Fruit fly (Drosophila melanogaster) whole organism, embryonic: ENCODE measurements around the gene SC35.

Experiments
- Ada2b ChIP-seq: fragments of 200-800 bp; sonication (Bioruptor generic); IDR thresholded peaks from 2 replicates; pipeline ENCODE4 v1.3.6; 2022; ENCODE audit warnings: missing biosample characterization, missing genetic modification characterization
- CG15073 ChIP-seq: fragments of 200-800 bp; sonication (Bioruptor generic); optimal IDR thresholded peaks from 2 replicates; lab custom pipeline; 2016; ENCODE audit warnings: missing biosample characterization, missing genetic modification characterization
- CG1603 ChIP-seq: fragments of 200-800 bp; sonication (Bioruptor generic); optimal IDR thresholded peaks from 2 replicates; lab custom pipeline; 2019; ENCODE audit warnings: missing biosample characterization, mild to moderate bottlenecking, missing genetic modification characterization, moderate library complexity
- CG18011 ChIP-seq: fragments of 200-800 bp; sonication (Bioruptor generic); optimal IDR thresholded peaks from 2 replicates; lab custom pipeline; 2017; ENCODE audit warnings: missing biosample characterization, missing genetic modification characterization, mild to moderate bottlenecking, moderate library complexity, missing genotype
- CG2875 ChIP-seq: fragments of 200-800 bp; sonication (Bioruptor generic); optimal IDR thresholded peaks from 2 replicates; lab custom pipeline; 2017; ENCODE audit warnings: missing biosample characterization, mild to moderate bottlenecking, missing genetic modification characterization, missing genetic modification reagents
- CG30020 ChIP-seq: fragments of 200-800 bp; optimal IDR thresholded peaks from 2 replicates; lab custom pipeline; 2019; ENCODE audit warnings: missing biosample characterization, mild to moderate bottlenecking, missing genetic modification characterization, moderate library complexity
- CG31224 ChIP-seq: fragments of 200-800 bp; sonication (Bioruptor generic); IDR thresholded peaks from 2 replicates; pipeline ENCODE4 v1.3.6; 2022; ENCODE audit warnings: missing biosample characterization, missing genetic modification characterization
- CG34376 ChIP-seq: fragments of 200-800 bp; sonication (Bioruptor generic); optimal IDR thresholded peaks from 2 replicates; lab custom pipeline; 2018; ENCODE audit warnings: missing biosample characterization, mild to moderate bottlenecking, missing genetic modification characterization
- CG4617 ChIP-seq: fragments of 200-800 bp; sonication (Bioruptor generic); optimal IDR thresholded peaks from 3 replicates; lab custom pipeline; 2016; ENCODE audit warnings: missing biosample characterization, missing genetic modification characterization, borderline replicate concordance
- CG4854 ChIP-seq: fragments of 200-800 bp; sonication (Bioruptor generic); optimal IDR thresholded peaks from 2 replicates; lab custom pipeline; 2016; ENCODE audit warnings: missing biosample characterization, missing genetic modification characterization, inconsistent platforms
- CG7372 ChIP-seq: fragments of 200-800 bp; sonication (Bioruptor generic); IDR thresholded peaks from 2 replicates; pipeline ENCODE4 v1.3.6; 2022; ENCODE audit warnings: missing biosample characterization, missing genetic modification characterization
- CG7928 ChIP-seq: fragments of 200-800 bp; sonication (Bioruptor generic); optimal IDR thresholded peaks from 2 replicates; lab custom pipeline; 2017; ENCODE audit warnings: missing biosample characterization, mild to moderate bottlenecking, missing genetic modification characterization
- CG8359 ChIP-seq: fragments of 200-800 bp; sonication (Bioruptor generic); optimal IDR thresholded peaks from 2 replicates; lab custom pipeline; 2017; ENCODE audit warnings: missing biosample characterization, mild to moderate bottlenecking, missing genetic modification characterization, borderline replicate concordance
- Dbx ChIP-seq: fragments of 200-800 bp; sonication (Bioruptor generic); IDR thresholded peaks from 3 replicates; pipeline ENCODE4 v1.3.6; 2022; ENCODE audit warnings: missing biosample characterization, missing genetic modification characterization
- E2f1 ChIP-seq: fragments of 200-800 bp; sonication (Bioruptor generic); IDR thresholded peaks from 2 replicates; pipeline ENCODE4 v1.3.6; 2022; ENCODE audit warnings: missing biosample characterization, missing genetic modification characterization
- H15 ChIP-seq: fragments of 200-800 bp; sonication (Bioruptor generic); IDR thresholded peaks from 3 replicates; pipeline ENCODE4 v1.3.6; 2022; ENCODE audit warnings: missing biosample characterization, missing genetic modification characterization
- H2.0 ChIP-seq: fragments of 200-800 bp; sonication (Bioruptor generic); IDR thresholded peaks from 2 replicates; pipeline ENCODE4 v1.3.6; 2022; ENCODE audit warnings: missing biosample characterization, missing genetic modification characterization
- HLH3B ChIP-seq: fragments of 200-800 bp; sonication (Bioruptor generic); IDR thresholded peaks from 2 replicates; pipeline ENCODE4 v1.3.6; 2022; ENCODE audit warnings: missing biosample characterization, missing genetic modification characterization
- HLHmδ ChIP-seq: fragments of 200-800 bp; sonication (Bioruptor generic); optimal IDR thresholded peaks from 2 replicates; lab custom pipeline; 2018; ENCODE audit warnings: missing biosample characterization, mild to moderate bottlenecking, missing genetic modification characterization, moderate library complexity
- Hand ChIP-seq: fragments of 200-800 bp; sonication (Bioruptor generic); optimal IDR thresholded peaks from 2 replicates; lab custom pipeline; 2017; ENCODE audit warnings: mild to moderate bottlenecking, missing biosample characterization, missing genetic modification reagents, missing genetic modification characterization
- HmgD ChIP-seq: fragments of 200-800 bp; sonication (Bioruptor generic); optimal IDR thresholded peaks from 3 replicates; lab custom pipeline; 2016; ENCODE audit warnings: missing biosample characterization, missing genetic modification characterization
- HmgZ ChIP-seq: fragments of 200-800 bp; sonication (Bioruptor generic); optimal IDR thresholded peaks from 2 replicates; lab custom pipeline; 2018; ENCODE audit warnings: missing biosample characterization, mild to moderate bottlenecking, missing genetic modification characterization
- Hr51 ChIP-seq, 2 experiments: fragments of 200-800 bp; sonication (Bioruptor generic); optimal IDR thresholded peaks; 2 replicates in 1 of 2; 3 replicates in 1 of 2; lab custom pipeline; 2016 to 2018; ENCODE audit warnings: missing biosample characterization in 2 of 2, missing genetic modification characterization in 2 of 2, mild to moderate bottlenecking in 1 of 2, moderate library complexity in 1 of 2
- Hr78 ChIP-seq, 2 experiments: fragments of 200-800 bp in 1 of 2; fragments of >200 bp in 1 of 2; sonication (Bioruptor generic) in 1 of 2; optimal IDR thresholded peaks; 2 replicates each; lab custom pipeline; 2017 to 2019; ENCODE audit warnings: missing biosample characterization in 2 of 2, missing genetic modification characterization in 2 of 2, mild to moderate bottlenecking in 1 of 2, moderate library complexity in 1 of 2
- Lhr ChIP-seq: fragments of 200-800 bp; sonication (Bioruptor generic); optimal IDR thresholded peaks from 3 replicates; lab custom pipeline; 2017; ENCODE audit warnings: mild to moderate bottlenecking, missing biosample characterization, missing genetic modification reagents, missing genetic modification characterization
- Lim3 ChIP-seq: fragments of 200-800 bp; sonication (Bioruptor generic); IDR thresholded peaks from 2 replicates; pipeline ENCODE4 v1.3.6; 2022; ENCODE audit warnings: missing biosample characterization, missing genetic modification characterization
- Mes4 ChIP-seq: fragments of 200-800 bp; sonication (Bioruptor generic); optimal IDR thresholded peaks from 2 replicates; lab custom pipeline; 2016; ENCODE audit warnings: missing biosample characterization, missing genetic modification characterization
- Mrtf ChIP-seq: fragments of 200-800 bp; sonication (Bioruptor generic); IDR thresholded peaks from 3 replicates; pipeline ENCODE4 v1.3.6; 2022; ENCODE audit warnings: missing biosample characterization, missing genetic modification characterization
- Oli ChIP-seq: fragments of 200-800 bp; sonication (Bioruptor generic); optimal IDR thresholded peaks from 2 replicates; lab custom pipeline; 2018; ENCODE audit warnings: missing biosample characterization, mild to moderate bottlenecking, missing genetic modification characterization, moderate library complexity
- ato ChIP-seq: fragments of 200-800 bp; sonication (Bioruptor generic); IDR thresholded peaks from 2 replicates; pipeline ENCODE4 v1.3.6; 2022; ENCODE audit warnings: missing biosample characterization, missing genetic modification characterization; ENCODE audit not compliant: partially characterized antibody
- cg ChIP-seq: fragments of 200-800 bp; sonication (Bioruptor generic); optimal IDR thresholded peaks from 3 replicates; lab custom pipeline; 2019; ENCODE audit warnings: missing biosample characterization, mild to moderate bottlenecking, missing genetic modification characterization, moderate library complexity
- dati ChIP-seq: fragments of 200-800 bp; sonication (Bioruptor generic); IDR thresholded peaks from 2 replicates; pipeline ENCODE4 v1.3.6; 2022; ENCODE audit warnings: missing biosample characterization, missing genetic modification characterization
- emc ChIP-seq: fragments of 200-800 bp; sonication (Bioruptor generic); optimal IDR thresholded peaks from 2 replicates; lab custom pipeline; 2016; ENCODE audit warnings: missing biosample characterization, missing genetic modification characterization
- exex ChIP-seq: fragments of 200-800 bp; sonication (Bioruptor generic); optimal IDR thresholded peaks from 4 replicates; lab custom pipeline; 2018; ENCODE audit warnings: missing biosample characterization, mild to moderate bottlenecking, missing genetic modification characterization, moderate library complexity
- gro ChIP-seq: fragments of 200-800 bp; sonication (Bioruptor generic); optimal IDR thresholded peaks from 2 replicates; lab custom pipeline; 2016; ENCODE audit warnings: missing biosample characterization, missing genetic modification characterization
- gsb ChIP-seq: fragments of 200-800 bp; sonication (Bioruptor generic); IDR thresholded peaks from 2 replicates; pipeline ENCODE4 v1.3.6; 2022; ENCODE audit warnings: missing biosample characterization, missing genetic modification characterization
- lab ChIP-seq: fragments of 200-800 bp; sonication (Bioruptor generic); optimal IDR thresholded peaks from 3 replicates; lab custom pipeline; 2017; ENCODE audit warnings: missing biosample characterization, missing genetic modification characterization, mild to moderate bottlenecking, moderate library complexity, missing genetic modification reagents
- maf-S ChIP-seq: fragments of 200-800 bp; sonication (Bioruptor generic); optimal IDR thresholded peaks from 2 replicates; lab custom pipeline; 2016; ENCODE audit warnings: missing biosample characterization, missing genetic modification characterization
- odd ChIP-seq: fragments of 200-800 bp; sonication (Bioruptor generic); optimal IDR thresholded peaks from 2 replicates; lab custom pipeline; 2017; ENCODE audit warnings: missing biosample characterization, mild to moderate bottlenecking, missing genetic modification characterization
- p53 ChIP-seq: fragments of 200-800 bp; sonication (Bioruptor generic); optimal IDR thresholded peaks from 2 replicates; lab custom pipeline; 2016; ENCODE audit warnings: missing biosample characterization, missing genetic modification characterization
- pros ChIP-seq: fragments of 200-800 bp; sonication (Bioruptor generic); optimal IDR thresholded peaks from 3 replicates; lab custom pipeline; 2019; ENCODE audit warnings: missing biosample characterization, mild to moderate bottlenecking, missing genetic modification characterization, moderate library complexity
- ro ChIP-seq: fragments of 200-800 bp; sonication (Bioruptor generic); IDR thresholded peaks from 2 replicates; pipeline ENCODE4 v1.3.6; 2022; ENCODE audit warnings: missing biosample characterization, missing genetic modification characterization
- schlank ChIP-seq: fragments of 200-800 bp; sonication (Bioruptor generic); optimal IDR thresholded peaks from 2 replicates; lab custom pipeline; 2018; ENCODE audit warnings: missing biosample characterization, mild to moderate bottlenecking, missing genetic modification characterization
- scrt ChIP-seq: fragments of 200-800 bp; sonication (Bioruptor generic); optimal IDR thresholded peaks from 2 replicates; lab custom pipeline; 2018; ENCODE audit warnings: missing biosample characterization, mild to moderate bottlenecking, missing genetic modification characterization, moderate library complexity
- sob ChIP-seq: fragments of 200-800 bp; sonication (Bioruptor generic); IDR thresholded peaks from 2 replicates; pipeline ENCODE4 v1.3.6; 2022; ENCODE audit warnings: missing biosample characterization, missing genetic modification characterization
- ssp ChIP-seq: fragments of 200-800 bp; sonication (Bioruptor generic); IDR thresholded peaks from 2 replicates; pipeline ENCODE4 v1.3.6; 2022; ENCODE audit warnings: missing biosample characterization, missing genetic modification characterization
- stc ChIP-seq: fragments of 200-800 bp; sonication (Bioruptor generic); IDR thresholded peaks from 2 replicates; pipeline ENCODE4 v1.3.6; 2022; ENCODE audit warnings: missing biosample characterization, missing genetic modification characterization
- trem ChIP-seq: fragments of 200-800 bp; optimal IDR thresholded peaks from 3 replicates; lab custom pipeline; 2019; ENCODE audit warnings: missing biosample characterization, mild to moderate bottlenecking, missing genetic modification characterization, moderate library complexity
- zen ChIP-seq: fragments of 200-800 bp; sonication (Bioruptor generic); optimal IDR thresholded peaks from 3 replicates; lab custom pipeline; 2018; ENCODE audit warnings: missing biosample characterization, mild to moderate bottlenecking, missing genetic modification characterization, moderate library complexity

The SC35 gene

dm6 chr2L:12465164-12466011 is 30.9 kb upstream of the SC35 start (continued):
- TF ChIP-seq cg (GFP tag; lab: Kevin White, UChicago) (no peak), CG4854 (GFP tag; lab: Kevin White, UChicago) (no peak), Mes4 (GFP tag; lab: Kevin White, UChicago) (no peak), ssp (GFP tag; lab: Robert Waterston, UW) (no peak), maf-S (GFP tag; lab: Kevin White, UChicago) (no peak), sob (GFP tag; lab: Robert Waterston, UW) (no peak), stc (no peak), CG18011 (GFP tag; lab: Kevin White, UChicago) (no peak), Dbx (no peak), Hand (GFP tag; lab: Kevin White, UChicago) (no peak), dati (GFP tag; lab: Robert Waterston, UW) (no peak), Hr78 (GFP tag; optimal IDR thresholded peaks at IDR 0.05; lab: Kevin White, UChicago) (no peak), CG30020 (no peak), Lhr (peak; percentile 9), HLH3B (GFP tag; lab: Robert Waterston, UW) (no peak), Lim3 (GFP tag; lab: Robert Waterston, UW) (no peak), emc (GFP tag; lab: Kevin White, UChicago) (no peak), CG1603 (tag; lab: Kevin White, UChicago) (no peak), HmgD (no peak), CG4617 (GFP tag; lab: Kevin White, UChicago) (no peak), ro (GFP tag; lab: Robert Waterston, UW) (no peak), Oli (no peak), p53 (GFP tag; lab: Kevin White, UChicago) (no peak), CG7372 (GFP tag; lab: Robert Waterston, UW) (no peak), CG8359 (GFP tag; lab: Kevin White, UChicago) (no peak), Hr51 (GFP tag; optimal IDR thresholded peaks at IDR 0.05; lab: Kevin White, UChicago) (no peak), HmgZ (tag; lab: Kevin White, UChicago) (no peak), scrt (peak; percentile 7), CG2875 (GFP tag; lab: Kevin White, UChicago) (peak; percentile 56), schlank (tag; lab: Kevin White, UChicago) (no peak), Mrtf (no peak), CG7928 (GFP tag; lab: Kevin White, UChicago) (no peak), H15 (no peak), odd (GFP tag; lab: Kevin White, UChicago) (peak; percentile 37), gro (GFP tag; lab: Kevin White, UChicago) (no peak), CG34376 (GFP tag; lab: Kevin White, UChicago) (peak; percentile 78), gsb (GFP tag; lab: Robert Waterston, UW) (no peak), HLHmδ (no peak), Ada2b (no peak), lab (GFP tag; lab: Kevin White, UChicago) (peak; percentile 56), E2f1 (GFP tag; lab: Robert Waterston, UW) (no peak), CG15073 (GFP tag; lab: Kevin White, UChicago) (no peak), CG31224 (no peak), zen (tag; lab: Kevin White, UChicago) (no peak), trem (tag; lab: Kevin White, UChicago) (no peak), H2.0 (GFP tag; lab: Robert Waterston, UW) (no peak), ato (GFP tag; lab: Robert Waterston, UW) (no peak), exex (peak; percentile 84), pros (no peak)
